Worm (Caenorhabditis elegans) whole organism, L3 larva: ENCODE measurements around the gene R13H7.2.

ENCODE experiments used
- ZK546.5 ChIP-seq: sonication (generic microtip); optimal IDR thresholded peaks from 2 replicates; lab custom pipeline; 2017; ENCODE audit warnings: missing biosample characterization, missing genetic modification characterization
- ama-1 ChIP-seq: fragments of 150-350 bp; optimal IDR thresholded peaks from 2 replicates; lab custom pipeline; 2018
- elt-1 ChIP-seq: fragments of 150-350 bp; optimal IDR thresholded peaks from 2 replicates; lab custom pipeline; 2014; ENCODE audit warnings: missing biosample characterization, missing genetic modification characterization
- elt-2 ChIP-seq: sonication (generic microtip); optimal IDR thresholded peaks from 2 replicates; lab custom pipeline; 2016; ENCODE audit warnings: missing genetic modification reagents, mild to moderate bottlenecking, missing genetic modification characterization, missing compliant biosample characterization
- lin-39 ChIP-seq: fragments of 150-350 bp; optimal IDR thresholded peaks from 2 replicates; lab custom pipeline; 2018; ENCODE audit warnings: missing biosample characterization, missing genetic modification reagents, missing genetic modification characterization
- lsy-12 ChIP-seq: sonication (generic microtip); optimal IDR thresholded peaks from 2 replicates; lab custom pipeline; 2016; ENCODE audit warnings: mild to moderate bottlenecking, missing genetic modification characterization, missing compliant biosample characterization
- nhr-11 ChIP-seq: fragments of 150-350 bp; optimal IDR thresholded peaks from 2 replicates; lab custom pipeline; 2014; ENCODE audit warnings: missing biosample characterization, missing genetic modification characterization
- nhr-77 ChIP-seq: fragments of 150-350 bp; optimal IDR thresholded peaks from 2 replicates; lab custom pipeline; 2014; ENCODE audit warnings: missing biosample characterization, missing genetic modification characterization
- snpc-4 ChIP-seq: fragments of 150-350 bp; optimal IDR thresholded peaks from 2 replicates; lab custom pipeline; 2014; ENCODE audit warnings: missing biosample characterization, missing genetic modification characterization
- zag-1 ChIP-seq: fragments of 150-350 bp; optimal IDR thresholded peaks from 2 replicates; lab custom pipeline; 2014; ENCODE audit warnings: missing biosample characterization, missing genetic modification characterization

DNA sequence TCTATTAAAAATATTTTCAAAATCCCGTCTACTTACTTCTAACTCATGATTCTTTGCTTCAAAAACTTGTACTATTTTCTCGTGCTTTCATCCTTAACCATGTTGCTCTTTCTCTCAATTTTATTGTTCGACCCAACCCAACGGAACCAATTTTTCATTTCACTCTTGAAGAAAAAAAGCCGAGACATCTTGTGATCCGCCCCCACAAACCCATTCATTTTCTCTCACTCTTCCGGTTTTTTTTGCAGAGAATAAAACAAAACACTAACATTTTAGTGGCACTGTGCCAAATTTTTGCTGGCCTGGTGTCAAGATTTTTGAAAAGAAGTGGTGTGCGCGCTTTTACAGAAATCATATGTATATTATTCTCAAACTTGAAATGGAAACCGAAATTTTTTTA is 22.4 kb downstream of the R13H7.2 start:
- TF ChIP-seq lsy-12 = no peak
- no peak for TF ChIP-seq snpc-4 (tag; lab: Kevin White, UChicago)
- no peak for TF ChIP-seq nhr-77
- no peak for TF ChIP-seq ama-1 (lab: Kevin White, UChicago)
- TF ChIP-seq elt-2 (tag; lab: Kevin White, UChicago) = no peak
- TF ChIP-seq elt-1 (tag; lab: Kevin White, UChicago) = no peak
- no peak for TF ChIP-seq ZK546.5
- TF ChIP-seq zag-1 (tag; lab: Kevin White, UChicago) = no peak
- no peak for TF ChIP-seq nhr-11 (tag; lab: Kevin White, UChicago)
- TF ChIP-seq lin-39 (tag; lab: Kevin White, UChicago) = peak; percentile 75
